Fruit fly (Drosophila melanogaster) whole organism, embryonic: ENCODE measurements around the gene CG15773.

Experiments
- CG17829 ChIP-seq: fragments of 200-800 bp; optimal IDR thresholded peaks from 2 replicates; lab custom pipeline; 2019; ENCODE audit warnings: missing biosample characterization, mild to moderate bottlenecking, missing genetic modification characterization, moderate library complexity
- CG1792 ChIP-seq: fragments of 200-800 bp; sonication (Bioruptor generic); optimal IDR thresholded peaks from 2 replicates; lab custom pipeline; 2016; ENCODE audit warnings: missing biosample characterization, missing genetic modification characterization
- CG32772 ChIP-seq: fragments of 200-800 bp; sonication (Bioruptor generic); IDR thresholded peaks from 2 replicates; pipeline ENCODE4 v1.3.6; 2022; ENCODE audit warnings: missing biosample characterization, missing genetic modification characterization
- CG3838 ChIP-seq: fragments of 200-800 bp; sonication (Bioruptor generic); optimal IDR thresholded peaks from 3 replicates; lab custom pipeline; 2016; ENCODE audit warnings: missing biosample characterization, missing genetic modification characterization
- CkIIα-i1 ChIP-seq: fragments of 200-800 bp; sonication (Bioruptor generic); IDR thresholded peaks from 2 replicates; pipeline ENCODE4 v1.3.6; 2022; ENCODE audit warnings: missing biosample characterization, missing genetic modification characterization
- CrebB ChIP-seq: fragments of 200-800 bp; sonication (Bioruptor generic); optimal IDR thresholded peaks from 3 replicates; lab custom pipeline; 2018; ENCODE audit warnings: missing biosample characterization, mild to moderate bottlenecking, missing genetic modification characterization
- Max ChIP-seq: fragments of 200-800 bp; sonication (Bioruptor generic); optimal IDR thresholded peaks from 2 replicates; lab custom pipeline; 2016; ENCODE audit warnings: missing biosample characterization, mild to moderate bottlenecking, missing genetic modification characterization
- Myb ChIP-seq: fragments of 200-800 bp; sonication (Bioruptor generic); optimal IDR thresholded peaks from 2 replicates; lab custom pipeline; 2016; ENCODE audit warnings: missing biosample characterization, missing genetic modification characterization
- Spps ChIP-seq: fragments of 200-800 bp; sonication (Bioruptor generic); optimal IDR thresholded peaks from 2 replicates; lab custom pipeline; 2018; ENCODE audit warnings: missing biosample characterization, mild to moderate bottlenecking, missing genetic modification characterization
- exex ChIP-seq: fragments of 200-800 bp; sonication (Bioruptor generic); optimal IDR thresholded peaks from 4 replicates; lab custom pipeline; 2018; ENCODE audit warnings: missing biosample characterization, mild to moderate bottlenecking, missing genetic modification characterization, moderate library complexity
- fd96Cb ChIP-seq: fragments of 200-800 bp; sonication (Bioruptor generic); optimal IDR thresholded peaks from 2 replicates; lab custom pipeline; 2018; ENCODE audit warnings: missing biosample characterization, mild to moderate bottlenecking, missing genetic modification characterization, moderate library complexity
- sens-2 ChIP-seq: fragments of 200-800 bp; sonication (Bioruptor generic); IDR thresholded peaks from 2 replicates; pipeline ENCODE4 v1.3.6; 2022; ENCODE audit warnings: missing biosample characterization, missing genetic modification characterization
- trem ChIP-seq: fragments of 200-800 bp; optimal IDR thresholded peaks from 3 replicates; lab custom pipeline; 2019; ENCODE audit warnings: missing biosample characterization, mild to moderate bottlenecking, missing genetic modification characterization, moderate library complexity

dm6 chrX:5724744-5725185 lies 7.8 kb upstream of the CG15773 start:
- TF ChIP-seq exex (tag; lab: Kevin White, UChicago): no peak
- TF ChIP-seq Spps: peak; percentile 27
- TF ChIP-seq trem (tag; lab: Kevin White, UChicago): no peak
- no peak for TF ChIP-seq CG3838 (GFP tag; lab: Kevin White, UChicago)
- no peak for TF ChIP-seq CrebB (tag; lab: Kevin White, UChicago)
- TF ChIP-seq CG1792 (GFP tag; lab: Kevin White, UChicago): no peak
- peak; percentile 27 for TF ChIP-seq fd96Cb
- TF ChIP-seq Max (GFP tag; lab: Kevin White, UChicago): no peak
- peak; percentile 17 for TF ChIP-seq CG17829
- no peak for TF ChIP-seq sens-2
- peak; percentile 4 for TF ChIP-seq Myb (GFP tag; lab: Kevin White, UChicago)
- TF ChIP-seq CG32772 (GFP tag; lab: Robert Waterston, UW): 0 out of 2 replicates have a peak, but pooled peaks have one; percentile 53
- TF ChIP-seq CkIIα-i1 (GFP tag; lab: Robert Waterston, UW): no peak
